Worm (Caenorhabditis elegans) whole organism, early embryonic: ENCODE data around the gene pqn-22.

Experiments
- B0310.2 ChIP-seq: sonication (generic microtip); optimal IDR thresholded peaks from 2 replicates; lab custom pipeline; 2016; ENCODE audit warnings: mild to moderate bottlenecking, missing genetic modification characterization, missing compliant biosample characterization
- F13C5.2 ChIP-seq: sonication (generic microtip); optimal IDR thresholded peaks from 2 replicates; lab custom pipeline; 2017; ENCODE audit warnings: mild to moderate bottlenecking, missing genetic modification characterization, inconsistent platforms, missing compliant biosample characterization
- aly-1 ChIP-seq: sonication (generic microtip); optimal IDR thresholded peaks from 2 replicates; lab custom pipeline; 2016; ENCODE audit warnings: missing genetic modification characterization, missing compliant biosample characterization
- ama-1 ChIP-seq: fragments of 150-350 bp; optimal IDR thresholded peaks from 2 replicates; lab custom pipeline; 2014
- ceh-13 ChIP-seq: fragments of 200-800 bp; sonication (Bioruptor generic); optimal IDR thresholded peaks from 2 replicates; lab custom pipeline; 2018; ENCODE audit warnings: mild to moderate bottlenecking, missing genetic modification characterization, missing compliant biosample characterization
- ceh-36 ChIP-seq: sonication (generic microtip); optimal IDR thresholded peaks from 2 replicates; lab custom pipeline; 2016; ENCODE audit warnings: missing genetic modification characterization, inconsistent platforms, missing compliant biosample characterization
- ets-7 ChIP-seq: sonication (generic microtip); optimal IDR thresholded peaks from 2 replicates; lab custom pipeline; 2016; ENCODE audit warnings: missing genotype, missing genetic modification characterization, missing compliant biosample characterization
- flt-1 ChIP-seq: fragments of 200-800 bp; sonication (Bioruptor generic); IDR thresholded peaks from 2 replicates; pipeline ENCODE4 v1.3.6; 2022; ENCODE audit warnings: missing genetic modification characterization, missing compliant biosample characterization
- hmbx-1 ChIP-seq: sonication (generic microtip); optimal IDR thresholded peaks from 2 replicates; lab custom pipeline; 2016; ENCODE audit warnings: mild to moderate bottlenecking, missing genetic modification characterization, missing compliant biosample characterization
- hmg-4 ChIP-seq: fragments of 200-800 bp; sonication (Bioruptor generic); optimal IDR thresholded peaks from 2 replicates; lab custom pipeline; 2018; ENCODE audit warnings: mild to moderate bottlenecking, missing genetic modification characterization, missing compliant biosample characterization
- hnd-1 ChIP-seq: sonication (generic microtip); optimal IDR thresholded peaks from 2 replicates; lab custom pipeline; 2016; ENCODE audit warnings: missing genetic modification characterization, missing compliant biosample characterization
- pes-1 ChIP-seq: fragments of 200-800 bp; sonication (Bioruptor generic); IDR thresholded peaks from 2 replicates; pipeline ENCODE4 v1.3.6; 2022; ENCODE audit warnings: missing genetic modification reagents, missing genetic modification characterization, missing compliant biosample characterization
- scrt-1 ChIP-seq: fragments of 200-800 bp; sonication (Bioruptor generic); IDR thresholded peaks from 2 replicates; pipeline ENCODE4 v1.3.6; 2022; ENCODE audit warnings: missing genetic modification characterization, missing compliant biosample characterization
- sea-1 ChIP-seq: fragments of 200-800 bp; sonication (Bioruptor generic); conservative IDR thresholded peaks from 2 replicates; pipeline ENCODE4 v1.3.6; 2022; ENCODE audit warnings: missing genetic modification characterization, missing compliant biosample characterization
- tbx-11 ChIP-seq: fragments of 200-800 bp; sonication (Bioruptor generic); IDR thresholded peaks from 2 replicates; pipeline ENCODE4 v1.3.6; 2022; ENCODE audit warnings: missing genetic modification characterization, missing compliant biosample characterization
- tbx-37 ChIP-seq: fragments of 200-800 bp; sonication (Bioruptor generic); conservative IDR thresholded peaks from 2 replicates; pipeline ENCODE4 v1.3.6; 2022; ENCODE audit warnings: missing genetic modification reagents, missing genetic modification characterization, missing compliant biosample characterization
- tra-4 ChIP-seq: sonication (generic microtip); optimal IDR thresholded peaks from 2 replicates; lab custom pipeline; 2017; ENCODE audit warnings: missing genetic modification characterization, missing compliant biosample characterization

pqn-22 gene

ce11 chrIV:5979818-5980217 lies 53.6 kb downstream of the pqn-22 start:
- TF ChIP-seq F13C5.2 (tag; lab: Kevin White, UChicago) (no peak), sea-1 (GFP tag; lab: Robert Waterston, UW) (no peak), tra-4 (tag; lab: Kevin White, UChicago) (no peak), ama-1 (lab: Kevin White, UChicago) (no peak), pes-1 (GFP tag; lab: Robert Waterston, UW) (no peak), tbx-11 (no peak), hmbx-1 (tag; lab: Kevin White, UChicago) (no peak), ets-7 (no peak), scrt-1 (GFP tag; lab: Robert Waterston, UW) (no peak), ceh-36 (tag; lab: Kevin White, UChicago) (no peak), flt-1 (GFP tag; lab: Robert Waterston, UW) (no peak)

ce11 chrIV:5977276-5977675 lies 56.2 kb downstream of the pqn-22 start:
- no peak for TF ChIP-seq ceh-13 (GFP tag; lab: Kevin White, UChicago)
- TF ChIP-seq flt-1 (GFP tag; lab: Robert Waterston, UW) = no peak
- TF ChIP-seq tbx-37 (GFP tag; lab: Robert Waterston, UW) = no peak
- no peak for TF ChIP-seq sea-1 (GFP tag; lab: Robert Waterston, UW)
- no peak for TF ChIP-seq ama-1 (lab: Kevin White, UChicago)
- no peak for TF ChIP-seq ets-7
- TF ChIP-seq aly-1 = no peak
- TF ChIP-seq tbx-11 = no peak
- no peak for TF ChIP-seq hmg-4 (GFP tag; lab: Kevin White, UChicago)

ce11 chrIV:5975202-5975601 lies 58.2 kb downstream of the pqn-22 start, which contains the start of gene unc-44:
Gene unc-44 (plus strand): TSS chrIV:5975557.
- no peak for TF ChIP-seq B0310.2 (tag; lab: Kevin White, UChicago)
- TF ChIP-seq tbx-37 (GFP tag; lab: Robert Waterston, UW) = no peak
- no peak for TF ChIP-seq scrt-1 (GFP tag; lab: Robert Waterston, UW)
- TF ChIP-seq ama-1 (lab: Kevin White, UChicago) = no peak
- no peak for TF ChIP-seq hmg-4 (GFP tag; lab: Kevin White, UChicago)
- no peak for TF ChIP-seq tra-4 (tag; lab: Kevin White, UChicago)
- no peak for TF ChIP-seq pes-1 (GFP tag; lab: Robert Waterston, UW)
- TF ChIP-seq hmbx-1 (tag; lab: Kevin White, UChicago) = no peak
- no peak for TF ChIP-seq ceh-36 (tag; lab: Kevin White, UChicago)
- no peak for TF ChIP-seq sea-1 (GFP tag; lab: Robert Waterston, UW)
- TF ChIP-seq ets-7 = no peak
- no peak for TF ChIP-seq hnd-1 (tag; lab: Kevin White, UChicago)
- TF ChIP-seq ceh-13 (GFP tag; lab: Kevin White, UChicago) = no peak
- no peak for TF ChIP-seq aly-1
- no peak for TF ChIP-seq F13C5.2 (tag; lab: Kevin White, UChicago)
- no peak for TF ChIP-seq flt-1 (GFP tag; lab: Robert Waterston, UW)

- TF ChIP-seq tbx-37 (GFP tag; lab: Robert Waterston, UW) (no peak), B0310.2 (tag; lab: Kevin White, UChicago) (peak; percentile 9), F13C5.2 (tag; lab: Kevin White, UChicago) (peak; percentile 33), hmg-4 (GFP tag; lab: Kevin White, UChicago) (peak; percentile 55), flt-1 (GFP tag; lab: Robert Waterston, UW) (no peak)
These were observed 59.4 kb downstream of the pqn-22 start for ce11 chrIV:5973947-5974495.

ce11 chrIV:5970526-5970925 lies 62.9 kb downstream of the pqn-22 start:
- TF ChIP-seq tbx-11 (no peak), sea-1 (GFP tag; lab: Robert Waterston, UW) (peak; percentile 52; the same call in 1 of the 2 replicates)
